Worm (Caenorhabditis elegans): ENCODE measurements around the gene ceeh-2.

ceeh-2 gene

ce11 chrV:10357467-10357953 lies at the start of gene ceeh-2:
TSS of gene ceeh-2 (minus strand) at chrV:10357903.
- TF ChIP-seq skn-1 (tag; optimal IDR thresholded peaks at IDR 0.05) (no peak), elt-2 (tag; optimal IDR thresholded peaks at IDR 0.05) (peak; percentile 53), pqm-1 (tag; optimal IDR thresholded peaks at IDR 0.05) (peak; percentile 20), R02D3.7 (tag; optimal IDR thresholded peaks at IDR 0.05) (no peak)

- TF ChIP-seq unc-39 (tag; optimal IDR thresholded peaks at IDR 0.05) (no peak), ztf-4 (tag; optimal IDR thresholded peaks at IDR 0.05) (no peak), elt-2 (tag; optimal IDR thresholded peaks at IDR 0.05) (no peak), elt-1 (tag; optimal IDR thresholded peaks at IDR 0.05) (no peak), nhr-77 (tag; optimal IDR thresholded peaks at IDR 0.05) (no peak), ztf-11 (tag; optimal IDR thresholded peaks at IDR 0.05) (no peak), snpc-4 (tag; optimal IDR thresholded peaks at IDR 0.05) (no peak), fkh-10 (GFP tag; optimal IDR thresholded peaks at IDR 0.05) (no peak), fos-1 (tag; optimal IDR thresholded peaks at IDR 0.05) (no peak), lin-39 (tag; optimal IDR thresholded peaks at IDR 0.05) (no peak)
Measured at ce11 chrV:10406313-10406712, 48.6 kb upstream of the ceeh-2 start, which contains the start of gene F15H10.7. TSS of gene F15H10.7 (minus strand) at chrV:10406413.

- TF ChIP-seq nhr-23 (tag; optimal IDR thresholded peaks at IDR 0.05) (no peak), daf-12 (tag; optimal IDR thresholded peaks at IDR 0.05) (no peak), mdl-1 (tag; optimal IDR thresholded peaks at IDR 0.05) (no peak), nhr-11 (tag; optimal IDR thresholded peaks at IDR 0.05) (no peak), nhr-67 (tag; optimal IDR thresholded peaks at IDR 0.05) (no peak), fos-1 (tag; optimal IDR thresholded peaks at IDR 0.05) (no peak), ceh-9 (tag; optimal IDR thresholded peaks at IDR 0.05) (no peak), ztf-11 (tag; optimal IDR thresholded peaks at IDR 0.05) (no peak), fkh-2 (tag; optimal IDR thresholded peaks at IDR 0.05) (no peak), egl-27 (tag; optimal IDR thresholded peaks at IDR 0.05) (no peak), ama-1 (optimal IDR thresholded peaks at IDR 0.05) (no peak), nhr-77 (tag; optimal IDR thresholded peaks at IDR 0.05) (no peak), sea-2 (GFP tag; optimal IDR thresholded peaks at IDR 0.05) (no peak), unc-62 (GFP tag; optimal IDR thresholded peaks at IDR 0.05) (no peak), lin-15B (tag; optimal IDR thresholded peaks at IDR 0.05) (no peak)
Measured at ce11 chrV:10404701-10405100, 47.0 kb upstream of the ceeh-2 start.

ce11 chrV:10402804-10403203 lies 45.1 kb upstream of the ceeh-2 start, which contains the start of gene F15H10.8:
TSS of gene F15H10.8 (minus strand) at chrV:10402904.
- no peak for TF ChIP-seq ceh-82 (tag; optimal IDR thresholded peaks at IDR 0.05)
- no peak for TF ChIP-seq R02D3.7 (tag; optimal IDR thresholded peaks at IDR 0.05)
- TF ChIP-seq nhr-43 (tag; optimal IDR thresholded peaks at IDR 0.05; ENCODE audit: poor library complexity, severe bottlenecking), result no peak
- TF ChIP-seq jun-1 (tag; optimal IDR thresholded peaks at IDR 0.05), result no peak
- TF ChIP-seq nhr-76 (tag; optimal IDR thresholded peaks at IDR 0.05), result no peak
- no peak for TF ChIP-seq nhr-23 (tag; optimal IDR thresholded peaks at IDR 0.05)
- no peak for TF ChIP-seq mdl-1 (tag; optimal IDR thresholded peaks at IDR 0.05)
- no peak for TF ChIP-seq egl-27 (tag; optimal IDR thresholded peaks at IDR 0.05)
- TF ChIP-seq elt-3 (tag; optimal IDR thresholded peaks at IDR 0.05), result no peak
- no peak for TF ChIP-seq unc-62 (GFP tag; optimal IDR thresholded peaks at IDR 0.05)
- TF ChIP-seq fos-1 (tag; optimal IDR thresholded peaks at IDR 0.05), result no peak
- TF ChIP-seq hmg-11 (tag; optimal IDR thresholded peaks at IDR 0.05), result no peak
- no peak for TF ChIP-seq tbx-2 (tag; optimal IDR thresholded peaks at IDR 0.05)
- TF ChIP-seq lin-39 (tag; optimal IDR thresholded peaks at IDR 0.05), result no peak
- no peak for TF ChIP-seq nhr-11 (tag; optimal IDR thresholded peaks at IDR 0.05)

DNA sequence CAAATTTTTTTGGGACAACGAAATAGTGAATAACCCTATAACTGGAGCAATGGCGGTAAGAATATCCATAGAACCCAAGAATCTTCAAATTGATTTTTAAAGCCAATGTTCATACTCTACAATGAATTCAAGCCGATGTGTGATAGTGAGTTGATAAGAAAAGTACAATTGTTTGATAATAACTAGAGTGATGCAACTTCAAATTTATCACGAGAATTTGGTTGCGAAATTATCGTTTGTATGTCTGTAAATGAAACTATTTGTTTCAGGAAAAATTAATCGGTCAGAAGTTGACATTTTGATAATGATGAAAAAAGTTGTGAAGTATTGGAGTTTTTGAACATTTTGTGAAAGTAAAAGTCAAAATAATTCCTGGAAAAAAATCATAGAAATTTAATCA lies 41.6 kb upstream of the ceeh-2 start:
- TF ChIP-seq fkh-2 (tag; optimal IDR thresholded peaks at IDR 0.05) (no peak), nhr-77 (tag; optimal IDR thresholded peaks at IDR 0.05) (no peak), pqm-1 (tag; optimal IDR thresholded peaks at IDR 0.05) (peak; percentile 80), elt-2 (tag; optimal IDR thresholded peaks at IDR 0.05) (peak; percentile 96), R02D3.7 (tag; optimal IDR thresholded peaks at IDR 0.05) (no peak), jun-1 (tag; optimal IDR thresholded peaks at IDR 0.05) (peak; percentile 14), lin-39 (tag; optimal IDR thresholded peaks at IDR 0.05) (no peak), fos-1 (tag; optimal IDR thresholded peaks at IDR 0.05) (no peak), fkh-10 (GFP tag; optimal IDR thresholded peaks at IDR 0.05) (no peak), nhr-12 (tag; optimal IDR thresholded peaks at IDR 0.05) (no peak), pha-4 (tag; optimal IDR thresholded peaks at IDR 0.05) (peak; percentile 53), nhr-67 (tag; optimal IDR thresholded peaks at IDR 0.05) (no peak)
